Worm (Caenorhabditis elegans): Measurements from ENCODE around the gene T05A8.3.

Gene T05A8.3

DNA sequence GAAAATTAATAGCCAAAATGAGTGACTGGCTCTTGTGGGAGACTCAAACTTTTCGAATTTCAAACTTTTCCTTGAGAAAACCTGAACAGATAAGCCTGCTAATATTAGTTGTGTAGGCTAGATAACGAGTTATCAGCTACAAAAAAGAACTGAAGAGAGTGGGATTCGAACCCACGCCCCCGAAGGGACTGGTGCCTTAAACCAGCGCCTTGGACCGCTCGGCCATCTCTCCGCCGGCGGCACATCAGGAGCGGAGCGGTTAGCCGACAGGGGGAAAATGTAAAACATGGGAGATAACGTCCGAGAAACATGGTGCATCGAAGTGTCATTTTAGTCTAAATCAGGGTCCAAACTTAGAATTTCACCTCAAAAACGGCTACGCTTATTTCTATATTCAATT is 18.4 kb upstream of the T05A8.3 start:
- TF ChIP-seq nhr-42 (GFP tag; IDR thresholded peaks at IDR 0.05) (no peak), nhr-111 (GFP tag; optimal IDR thresholded peaks at IDR 0.05) (no peak), ceh-44 (GFP tag; IDR thresholded peaks at IDR 0.05) (no peak), ceh-32 (tag; optimal IDR thresholded peaks at IDR 0.05; ENCODE audit: poor library complexity) (no peak), mxl-3 (GFP tag; optimal IDR thresholded peaks at IDR 0.05) (no peak), egl-43 (GFP tag; IDR thresholded peaks at IDR 0.05) (peak; percentile 82), mes-2 (tag; optimal IDR thresholded peaks at IDR 0.05; ENCODE audit: poor library complexity, severe bottlenecking) (peak; percentile 43), daf-16 (GFP tag; optimal IDR thresholded peaks at IDR 0.05) (no peak), daf-16 (tag; optimal IDR thresholded peaks at IDR 0.05) (peak; percentile 13), dmd-6 (GFP tag; IDR thresholded peaks at IDR 0.05) (peak; percentile 29; the same call in 1 of the 2 replicates), snpc-1.2 (GFP tag; IDR thresholded peaks at IDR 0.05) (peak; percentile 65), ztf-11 (tag; optimal IDR thresholded peaks at IDR 0.05) (no peak), attf-4 (tag; optimal IDR thresholded peaks at IDR 0.05) (no peak), Y48G9A.11 (GFP tag; IDR thresholded peaks at IDR 0.05) (peak; percentile 66), duxl-1 (tag; optimal IDR thresholded peaks at IDR 0.05; ENCODE audit: poor library complexity) (no peak), nhr-28 (tag; optimal IDR thresholded peaks at IDR 0.05) (no peak), nhr-41 (GFP tag; IDR thresholded peaks at IDR 0.05) (0 out of 2 replicates have a peak, but pooled peaks have one; percentile 31), Y105C5A.15 (GFP tag; IDR thresholded peaks at IDR 0.05) (0 out of 2 replicates have a peak, but pooled peaks have one; percentile 61), F26F4.8 (GFP tag; conservative IDR thresholded peaks at IDR 0.05) (peak; percentile 64; the same call in 1 of the 2 replicates), lim-7 (GFP tag; IDR thresholded peaks at IDR 0.05) (peak; percentile 67; the same call in 1 of the 2 replicates), ceh-20 (GFP tag; IDR thresholded peaks at IDR 0.05) (peak; percentile 11; the same call in 1 of the 2 replicates), mdt-29 (GFP tag; IDR thresholded peaks at IDR 0.05) (peak; percentile 52; the same call in 1 of the 2 replicates), dmd-9 (GFP tag; IDR thresholded peaks at IDR 0.05) (peak; percentile 44; the same call in 1 of the 2 replicates), dpl-1 (GFP tag; optimal IDR thresholded peaks at IDR 0.05) (no peak), ztf-7 (tag; optimal IDR thresholded peaks at IDR 0.05) (no peak), aha-1 (tag) (peak; percentile 80), dmd-8 (GFP tag; IDR thresholded peaks at IDR 0.05) (0 out of 2 replicates have a peak, but pooled peaks have one; percentile 42), lin-13 (GFP tag; optimal IDR thresholded peaks at IDR 0.05) (peak; percentile 46), nhr-10 (tag; optimal IDR thresholded peaks at IDR 0.05) (no peak), spr-1 (tag; optimal IDR thresholded peaks at IDR 0.05) (peak; percentile 6), F44E2.7 (GFP tag; IDR thresholded peaks at IDR 0.05) (0 out of 2 replicates have a peak, but pooled peaks have one; percentile 71), pha-4 (GFP tag; IDR thresholded peaks at IDR 0.05) (no peak), pha-4 (tag; optimal IDR thresholded peaks at IDR 0.05) (no peak), tra-1 (GFP tag; IDR thresholded peaks at IDR 0.05) (0 out of 2 replicates have a peak, but pooled peaks have one; percentile 44), F49E8.2 (tag; optimal IDR thresholded peaks at IDR 0.05; ENCODE audit: borderline replicate concordance) (no peak), nhr-237 (tag; optimal IDR thresholded peaks at IDR 0.05) (no peak), R02D3.7 (tag; optimal IDR thresholded peaks at IDR 0.05) (no peak), set-16 (GFP tag; IDR thresholded peaks at IDR 0.05) (peak; percentile 79), lir-3 (tag; optimal IDR thresholded peaks at IDR 0.05) (no peak), lin-38 (GFP tag; IDR thresholded peaks at IDR 0.05) (peak; percentile 63), D1046.2 (GFP tag; IDR thresholded peaks at IDR 0.05) (0 out of 2 replicates have a peak, but pooled peaks have one; percentile 19), vab-7 (GFP tag; IDR thresholded peaks at IDR 0.05) (peak; percentile 45; the same call in 1 of the 2 replicates)

- TF ChIP-seq ceh-32 (tag; optimal IDR thresholded peaks at IDR 0.05; ENCODE audit: poor library complexity) (no peak), ztf-7 (tag; optimal IDR thresholded peaks at IDR 0.05) (no peak), sdz-12 (GFP tag; optimal IDR thresholded peaks at IDR 0.05) (no peak), spr-1 (tag; optimal IDR thresholded peaks at IDR 0.05) (no peak), nhr-6 (tag; optimal IDR thresholded peaks at IDR 0.05) (no peak)
These were observed 18.0 kb upstream of the T05A8.3 start, which contains the start of gene wdr-31 for ce11 chrII:2735192-2735591. Gene wdr-31 (minus strand): TSS chrII:2735292.
